Fruit fly (Drosophila melanogaster) whole organism, embryonic: ENCODE results near the gene cue.

Experiments
- Atf6 ChIP-seq: fragments of 200-800 bp; sonication (Bioruptor generic); IDR thresholded peaks from 2 replicates; pipeline ENCODE4 v1.3.6; 2022; ENCODE audit warnings: missing biosample characterization, missing genetic modification characterization
- B-H2 ChIP-seq: fragments of 200-800 bp; sonication (Bioruptor generic); optimal IDR thresholded peaks from 2 replicates; lab custom pipeline; 2018; ENCODE audit warnings: missing biosample characterization, mild to moderate bottlenecking, missing genetic modification characterization
- C15 ChIP-seq: fragments of 200-800 bp; sonication (Bioruptor generic); IDR thresholded peaks from 3 replicates; pipeline ENCODE4 v1.3.6; 2022; ENCODE audit warnings: missing biosample characterization, missing genetic modification characterization
- CG10543 ChIP-seq: fragments of 200-800 bp; sonication (Bioruptor generic); optimal IDR thresholded peaks from 3 replicates; lab custom pipeline; 2017; ENCODE audit warnings: missing biosample characterization, mild to moderate bottlenecking, missing genetic modification characterization, moderate library complexity
- CG11398 ChIP-seq: fragments of 200-800 bp; sonication (Bioruptor generic); optimal IDR thresholded peaks from 2 replicates; lab custom pipeline; 2016; ENCODE audit warnings: missing biosample characterization, missing genetic modification characterization
- CG11723 ChIP-seq: fragments of 200-800 bp; sonication (Bioruptor generic); optimal IDR thresholded peaks from 2 replicates; lab custom pipeline; 2017; ENCODE audit warnings: missing biosample characterization, mild to moderate bottlenecking, missing genetic modification characterization
- CG15696 ChIP-seq: fragments of 200-800 bp; sonication (Bioruptor generic); optimal IDR thresholded peaks from 2 replicates; lab custom pipeline; 2019; ENCODE audit warnings: missing biosample characterization, mild to moderate bottlenecking, missing genetic modification characterization, moderate library complexity
- CG17361 ChIP-seq: fragments of 200-800 bp; sonication (Bioruptor generic); IDR thresholded peaks from 3 replicates; pipeline ENCODE4 v1.3.6; 2022; ENCODE audit warnings: missing biosample characterization, missing genetic modification characterization
- CG17912 ChIP-seq: fragments of 200-800 bp; sonication (Bioruptor generic); optimal IDR thresholded peaks from 2 replicates; lab custom pipeline; 2018; ENCODE audit warnings: missing biosample characterization, mild to moderate bottlenecking, missing genetic modification characterization
- CG1792 ChIP-seq: fragments of 200-800 bp; sonication (Bioruptor generic); optimal IDR thresholded peaks from 2 replicates; lab custom pipeline; 2016; ENCODE audit warnings: missing biosample characterization, missing genetic modification characterization
- CG2712 ChIP-seq: fragments of 200-800 bp; optimal IDR thresholded peaks from 3 replicates; lab custom pipeline; 2019; ENCODE audit warnings: missing biosample characterization, mild to moderate bottlenecking, missing genetic modification characterization, moderate library complexity
- CG3407 ChIP-seq: fragments of 200-800 bp; sonication (Bioruptor generic); optimal IDR thresholded peaks from 2 replicates; lab custom pipeline; 2018; ENCODE audit warnings: missing biosample characterization, mild to moderate bottlenecking, missing genetic modification characterization
- CG3726 ChIP-seq: fragments of 200-800 bp; sonication (Bioruptor generic); IDR thresholded peaks from 3 replicates; pipeline ENCODE4, ENCODE4 v1.3.6; 2022; ENCODE audit warnings: missing biosample characterization, missing genetic modification characterization
- CG4282 ChIP-seq: fragments of 200-800 bp; sonication (Bioruptor generic); optimal IDR thresholded peaks from 2 replicates; lab custom pipeline; 2016; ENCODE audit warnings: missing biosample characterization, missing genetic modification characterization
- CG6175 ChIP-seq: fragments of 200-800 bp; sonication (Bioruptor generic); IDR thresholded peaks from 3 replicates; pipeline ENCODE4 v1.3.6; 2022; ENCODE audit warnings: missing biosample characterization, missing genetic modification characterization
- CG7556 ChIP-seq: fragments of 200-800 bp; sonication (Bioruptor generic); optimal IDR thresholded peaks from 2 replicates; lab custom pipeline; 2017; ENCODE audit warnings: missing biosample characterization, mild to moderate bottlenecking, missing genetic modification characterization
- CG7745 ChIP-seq: fragments of 200-800 bp; sonication (Bioruptor generic); optimal IDR thresholded peaks from 2 replicates; lab custom pipeline; 2018; ENCODE audit warnings: missing biosample characterization, mild to moderate bottlenecking, missing genetic modification characterization, moderate library complexity
- CG7987 ChIP-seq: fragments of 200-800 bp; sonication (Bioruptor generic); optimal IDR thresholded peaks from 2 replicates; lab custom pipeline; 2018; ENCODE audit warnings: missing biosample characterization, mild to moderate bottlenecking, missing genetic modification characterization, moderate library complexity
- CG9437 ChIP-seq: fragments of 200-800 bp; sonication (Bioruptor generic); optimal IDR thresholded peaks from 2 replicates; lab custom pipeline; 2018; ENCODE audit warnings: missing biosample characterization, mild to moderate bottlenecking, missing genetic modification characterization
- CG9817 ChIP-seq: fragments of 200-800 bp; sonication (Bioruptor generic); optimal IDR thresholded peaks from 2 replicates; lab custom pipeline; 2018; ENCODE audit warnings: missing biosample characterization, mild to moderate bottlenecking, missing genetic modification characterization, moderate library complexity
- Dek ChIP-seq: fragments of 200-800 bp; sonication (Bioruptor generic); optimal IDR thresholded peaks from 3 replicates; lab custom pipeline; 2019; ENCODE audit warnings: missing biosample characterization, mild to moderate bottlenecking, missing genetic modification characterization, moderate library complexity
- ERR ChIP-seq: fragments of 200-800 bp; sonication (Bioruptor generic); optimal IDR thresholded peaks from 2 replicates; lab custom pipeline; 2016; ENCODE audit warnings: missing biosample characterization, missing genetic modification characterization
- Ets65A ChIP-seq: fragments of 200-800 bp; sonication (Bioruptor generic); peaks from one replicate; lab custom pipeline; 2016; ENCODE audit warnings: missing biosample characterization, missing genetic modification characterization
- Fer3 ChIP-seq: fragments of 200-800 bp; sonication (Bioruptor generic); optimal IDR thresholded peaks from 2 replicates; lab custom pipeline; 2018; ENCODE audit warnings: missing biosample characterization, mild to moderate bottlenecking, missing genetic modification characterization, moderate library complexity
- Hmr ChIP-seq: fragments of 200-800 bp; sonication (Bioruptor generic); optimal IDR thresholded peaks from 3 replicates; lab custom pipeline; 2017; ENCODE audit warnings: mild to moderate bottlenecking, missing biosample characterization, missing genetic modification reagents, missing genetic modification characterization
- Lpt ChIP-seq: fragments of >200 bp; optimal IDR thresholded peaks from 2 replicates; lab custom pipeline; 2018; ENCODE audit warnings: missing biosample characterization, missing genetic modification characterization
- Med ChIP-seq: fragments of 200-800 bp; sonication (Bioruptor generic); peaks from one replicate; lab custom pipeline; 2016; ENCODE audit warnings: missing biosample characterization, missing genetic modification characterization, mild to moderate bottlenecking, inconsistent platforms, moderate library complexity
- NK7.1 ChIP-seq: fragments of 200-800 bp; sonication (Bioruptor generic); optimal IDR thresholded peaks from 3 replicates; lab custom pipeline; 2016; ENCODE audit warnings: missing biosample characterization, missing genetic modification characterization
- Rfx ChIP-seq: fragments of 200-800 bp; sonication (Bioruptor generic); IDR thresholded peaks from 2 replicates; pipeline ENCODE4 v1.3.6; 2022; ENCODE audit warnings: missing biosample characterization, missing genetic modification characterization
- Side ChIP-seq: fragments of 200-800 bp; sonication (Bioruptor generic); optimal IDR thresholded peaks from 2 replicates; lab custom pipeline; 2016; ENCODE audit warnings: missing biosample characterization, missing genetic modification characterization
- Sox102F ChIP-seq: fragments of 200-800 bp; sonication (Bioruptor generic); optimal IDR thresholded peaks from 2 replicates; lab custom pipeline; 2018; ENCODE audit warnings: missing biosample characterization, mild to moderate bottlenecking, missing genetic modification characterization, moderate library complexity
- ase ChIP-seq: fragments of 200-800 bp; sonication (Bioruptor generic); IDR thresholded peaks from 3 replicates; pipeline ENCODE4 v1.3.6; 2022; ENCODE audit warnings: missing biosample characterization, missing genetic modification characterization
- bbx ChIP-seq: fragments of 200-800 bp; sonication (Bioruptor generic); IDR thresholded peaks from 2 replicates; pipeline ENCODE4 v1.3.6; 2022; ENCODE audit warnings: missing biosample characterization, missing genetic modification characterization; ENCODE audit not compliant: partially characterized antibody
- chm ChIP-seq: fragments of 200-800 bp; sonication (Bioruptor generic); IDR thresholded peaks from 2 replicates; pipeline ENCODE4 v1.3.6; 2022; ENCODE audit warnings: missing biosample characterization, missing genetic modification characterization
- dpn ChIP-seq, 2 experiments: fragments of 200-800 bp; sonication (Bioruptor generic); optimal IDR thresholded peaks; 3 replicates each; lab custom pipeline; 2016; ENCODE audit warnings: missing biosample characterization in 2 of 2, missing genetic modification characterization in 2 of 2
- dysf ChIP-seq: fragments of 200-800 bp; sonication (Bioruptor generic); IDR thresholded peaks from 3 replicates; pipeline ENCODE4 v1.3.6; 2022; ENCODE audit warnings: missing biosample characterization, missing genetic modification characterization
- en ChIP-seq: fragments of 200-800 bp; sonication (Bioruptor generic); optimal IDR thresholded peaks from 2 replicates; lab custom pipeline; 2016; ENCODE audit warnings: missing biosample characterization, missing genetic modification characterization
- insv ChIP-seq, 2 experiments: fragments of 200-800 bp; sonication (Bioruptor generic); optimal IDR thresholded peaks; 3 replicates each; lab custom pipeline; 2016 to 2018; ENCODE audit warnings: missing biosample characterization in 2 of 2, missing genetic modification characterization in 2 of 2
- jumu ChIP-seq: fragments of 200-800 bp; sonication (Bioruptor generic); optimal IDR thresholded peaks from 3 replicates; lab custom pipeline; 2016; ENCODE audit warnings: missing biosample characterization, missing genetic modification characterization
- lmd ChIP-seq: fragments of 200-800 bp; sonication (Bioruptor generic); IDR thresholded peaks from 2 replicates; pipeline ENCODE4 v1.3.6; 2022; ENCODE audit warnings: missing biosample characterization, missing genetic modification characterization
- lov ChIP-seq, 2 experiments: fragments of 200-800 bp in 1 of 2; fragments of >200 bp in 1 of 2; sonication (Bioruptor generic) in 1 of 2; IDR thresholded peaks in 1 of 2; optimal IDR thresholded peaks in 1 of 2; 2 replicates in 1 of 2; 3 replicates in 1 of 2; pipeline versions ENCODE4 v1.3.6 to Lab custom; 2017 to 2022; ENCODE audit warnings: missing biosample characterization in 1 of 2, missing genetic modification characterization in 1 of 2
- luna ChIP-seq: fragments of 200-800 bp; sonication (Bioruptor generic); optimal IDR thresholded peaks from 2 replicates; lab custom pipeline; 2016; ENCODE audit warnings: missing biosample characterization, missing genetic modification characterization
- sd ChIP-seq: fragments of 200-800 bp; sonication (Bioruptor generic); optimal IDR thresholded peaks from 3 replicates; lab custom pipeline; 2018; ENCODE audit warnings: missing biosample characterization, mild to moderate bottlenecking, missing genetic modification characterization, moderate library complexity
- sob ChIP-seq: fragments of 200-800 bp; sonication (Bioruptor generic); IDR thresholded peaks from 2 replicates; pipeline ENCODE4 v1.3.6; 2022; ENCODE audit warnings: missing biosample characterization, missing genetic modification characterization
- sqz ChIP-seq: fragments of 200-800 bp; sonication (Bioruptor generic); optimal IDR thresholded peaks from 3 replicates; lab custom pipeline; 2018; ENCODE audit warnings: missing biosample characterization, mild to moderate bottlenecking, missing genetic modification characterization
- tin ChIP-seq: fragments of 200-800 bp; sonication (Bioruptor generic); optimal IDR thresholded peaks from 3 replicates; lab custom pipeline; 2016; ENCODE audit warnings: missing biosample characterization, missing genetic modification characterization
- tna ChIP-seq: fragments of 200-800 bp; sonication (Bioruptor generic); IDR thresholded peaks from 2 replicates; pipeline ENCODE4 v1.3.6; 2022; ENCODE audit warnings: missing biosample characterization, missing genetic modification characterization; ENCODE audit not compliant: partially characterized antibody
- toy ChIP-seq: fragments of 200-800 bp; sonication (Bioruptor generic); IDR thresholded peaks from 2 replicates; pipeline ENCODE4 v1.3.6; 2022; ENCODE audit warnings: missing biosample characterization, missing genetic modification characterization
- wek ChIP-seq: fragments of 200-800 bp; sonication (Bioruptor generic); optimal IDR thresholded peaks from 3 replicates; lab custom pipeline; 2018; ENCODE audit warnings: missing biosample characterization, mild to moderate bottlenecking, missing genetic modification characterization, moderate library complexity

The cue gene

dm6 chr3L:1536487-1537337, 19.6 kb upstream of the cue start, which contains the start of the genes CG12091 and pns (continued):
- TF ChIP-seq CG7556 (GFP tag; lab: Kevin White, UChicago) (peak; percentile 59), dysf (peak; percentile 59; the same call in 2 of the 3 replicates), Med (GFP tag; lab: Kevin White, UChicago) (peak; percentile 96), Hmr (GFP tag; lab: Kevin White, UChicago) (peak; percentile 77), CG2712 (tag; lab: Kevin White, UChicago) (peak; percentile 81), Rfx (GFP tag; lab: Robert Waterston, UW) (peak; percentile 57), CG15696 (tag; lab: Kevin White, UChicago) (peak; percentile 73), dpn (GFP tag; optimal IDR thresholded peaks at IDR 0.05; lab: Kevin White, UChicago) (peak; percentile 70 to 74), Ets65A (GFP tag; lab: Kevin White, UChicago) (peak; percentile 93), C15 (GFP tag; lab: Robert Waterston, UW) (no peak), CG17912 (no peak), NK7.1 (peak; percentile 20), tna (GFP tag; lab: Robert Waterston, UW) (no peak), CG1792 (peak; percentile 60), CG4282 (peak; percentile 61), Fer3 (tag; lab: Kevin White, UChicago) (peak; percentile 56), B-H2 (GFP tag; lab: Kevin White, UChicago) (peak; percentile 59), Dek (tag; lab: Kevin White, UChicago) (peak; percentile 46), toy (GFP tag; lab: Robert Waterston, UW) (no peak), CG11398 (peak; percentile 68), sob (GFP tag; lab: Robert Waterston, UW) (peak; percentile 51), tin (GFP tag; lab: Kevin White, UChicago) (peak; percentile 74), ase (GFP tag; lab: Robert Waterston, UW) (no peak), chm (GFP tag; lab: Robert Waterston, UW) (no peak), CG3726 (GFP tag; lab: Robert Waterston, UW) (no peak), CG11723 (GFP tag; lab: Kevin White, UChicago) (no peak), sqz (GFP tag; lab: Kevin White, UChicago) (peak; percentile 89), jumu (peak; percentile 56), CG7745 (tag; lab: Kevin White, UChicago) (peak; percentile 3), CG3407 (GFP tag; lab: Kevin White, UChicago) (no peak), lmd (GFP tag; lab: Robert Waterston, UW) (peak; percentile 60; the same call in 1 of the 2 replicates), wek (GFP tag; lab: Kevin White, UChicago) (peak; percentile 96), luna (GFP tag; lab: Kevin White, UChicago) (peak; percentile 73), en (GFP tag; lab: Kevin White, UChicago) (peak; percentile 26), Sox102F (GFP tag; lab: Kevin White, UChicago) (peak; percentile 68), Side (GFP tag; lab: Kevin White, UChicago) (peak; percentile 40), ERR (GFP tag; lab: Kevin White, UChicago) (peak; percentile 63), CG17361 (GFP tag; lab: Robert Waterston, UW) (peak; percentile 74), CG9437 (GFP tag; lab: Kevin White, UChicago) (peak; percentile 52), Atf6 (0 out of 2 replicates have a peak, but pooled peaks have one; percentile 62), CG6175 (GFP tag; lab: Robert Waterston, UW) (no peak), Lpt (GFP tag; lab: Kevin White, UChicago) (no peak), lov (optimal IDR thresholded peaks at IDR 0.05; lab: Kevin White, UChicago) (no peak), lov (GFP tag; IDR thresholded peaks at IDR 0.05; lab: Robert Waterston, UW) (no peak), sd (tag; lab: Kevin White, UChicago) (peak; percentile 45), bbx (GFP tag; lab: Robert Waterston, UW) (peak; percentile 27), CG9817 (tag; lab: Kevin White, UChicago) (peak; percentile 46), CG10543 (GFP tag; lab: Kevin White, UChicago) (peak; percentile 68), insv (GFP tag; optimal IDR thresholded peaks at IDR 0.05; lab: Kevin White, UChicago) (peak in 1 of 2 experiments; percentile 52), CG7987 (GFP tag; lab: Kevin White, UChicago) (peak; percentile 43)
